Fruit fly (Drosophila melanogaster) whole organism, wandering third instar larva: ENCODE results near the gene CG8100.

ENCODE experiments used
- Dif ChIP-seq: fragments of 200-275, 200-300 bp; sonication (Bioruptor generic); optimal IDR thresholded peaks from 2 replicates; lab custom pipeline; 2018; ENCODE audit warnings: missing biosample characterization, missing genetic modification characterization; ENCODE audit not compliant: partially characterized antibody
- Hnf4 ChIP-seq: fragments of 200-800 bp; sonication (Bioruptor generic); optimal IDR thresholded peaks from 2 replicates; lab custom pipeline; 2016; ENCODE audit warnings: missing biosample characterization, mild to moderate bottlenecking, missing genetic modification characterization
- Jra ChIP-seq: sonication (Bioruptor generic); optimal IDR thresholded peaks from 2 replicates; lab custom pipeline; 2016; ENCODE audit warnings: missing biosample characterization, missing genetic modification characterization
- N ChIP-seq: fragments of >200 bp; optimal IDR thresholded peaks from 2 replicates; lab custom pipeline; 2018; ENCODE audit warnings: missing biosample characterization, missing external identifiers, missing genetic modification characterization
- Rel ChIP-seq, 2 experiments: fragments of 200-800 bp; sonication (Bioruptor generic) in 1 of 2; optimal IDR thresholded peaks; 2 replicates in 1 of 2; 3 replicates in 1 of 2; lab custom pipeline; 2016 to 2019; ENCODE audit warnings: mild to moderate bottlenecking in 2 of 2, missing biosample characterization in 2 of 2, missing genetic modification characterization in 2 of 2, moderate library complexity in 1 of 2
- fru ChIP-seq: fragments of 200-800 bp; sonication (Bioruptor generic); optimal IDR thresholded peaks from 3 replicates; lab custom pipeline; 2016; ENCODE audit warnings: missing biosample characterization, mild to moderate bottlenecking, missing genetic modification characterization
- h ChIP-seq: fragments of 200-800 bp; sonication (Bioruptor generic); optimal IDR thresholded peaks from 3 replicates; lab custom pipeline; 2016; ENCODE audit warnings: missing biosample characterization, mild to moderate bottlenecking, missing genetic modification characterization
- lola ChIP-seq: fragments of >200 bp; optimal IDR thresholded peaks from 2 replicates; lab custom pipeline; 2017; ENCODE audit warnings: missing biosample characterization, missing genetic modification characterization
- rgr ChIP-seq: fragments of 200-800 bp; sonication (Bioruptor generic); optimal IDR thresholded peaks from 3 replicates; lab custom pipeline; 2016; ENCODE audit warnings: missing biosample characterization, mild to moderate bottlenecking, missing genetic modification characterization

DNA sequence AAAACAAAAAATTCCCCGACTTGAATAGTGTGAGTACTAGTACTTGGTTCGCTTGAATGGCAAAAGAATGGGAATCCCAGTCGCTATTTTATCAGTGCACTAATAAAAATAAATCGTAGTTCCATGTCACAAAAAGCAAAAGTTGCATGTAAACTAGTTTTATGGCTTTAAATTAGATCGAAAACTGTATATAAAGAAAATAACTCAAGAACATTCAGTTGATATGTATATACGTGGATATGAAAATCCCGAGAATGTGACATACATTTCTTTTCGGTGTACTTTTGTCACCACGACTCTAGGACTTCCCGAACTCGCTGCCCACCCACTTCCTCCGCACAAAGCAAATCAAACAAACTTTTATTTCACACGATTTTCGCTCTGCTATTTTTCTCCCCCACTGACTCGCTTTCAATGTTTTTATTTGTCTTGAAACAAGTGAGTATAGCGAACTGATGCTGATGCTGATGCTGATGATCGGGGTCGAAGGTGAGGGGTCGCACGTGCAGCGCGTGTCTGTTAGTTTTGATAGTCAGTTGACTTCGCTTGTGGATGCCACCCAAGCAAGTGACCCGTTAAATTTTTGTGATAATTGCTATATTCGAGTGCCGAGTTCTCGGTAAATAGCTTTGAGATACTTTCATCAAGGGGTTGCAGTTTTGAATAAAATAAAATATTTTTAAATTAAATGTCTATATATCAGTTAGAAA lies 18.2 kb downstream of the CG8100 start:
- TF ChIP-seq Dif (GFP tag; lab: Kevin White, UChicago) (no peak), N (GFP tag; lab: Kevin White, UChicago) (no peak), Jra (no peak), Hnf4 (GFP tag; lab: Kevin White, UChicago) (no peak), rgr (GFP tag; lab: Kevin White, UChicago) (no peak), Rel (GFP tag; optimal IDR thresholded peaks at IDR 0.05; lab: Kevin White, UChicago) (no peak), Rel (tag; optimal IDR thresholded peaks at IDR 0.05; lab: Kevin White, UChicago) (no peak), h (no peak), fru (GFP tag; lab: Kevin White, UChicago) (no peak), lola (GFP tag; lab: Kevin White, UChicago) (no peak)
